Worm (Caenorhabditis elegans) whole organism, L3 larva: ENCODE data around the gene K01D12.1.

Source experiments
- R02D3.7 ChIP-seq: fragments of 150-350 bp; optimal IDR thresholded peaks from 2 replicates; lab custom pipeline; 2014; ENCODE audit warnings: missing biosample characterization, missing genetic modification characterization
- ZK546.5 ChIP-seq: sonication (generic microtip); optimal IDR thresholded peaks from 2 replicates; lab custom pipeline; 2017; ENCODE audit warnings: missing biosample characterization, missing genetic modification characterization
- ceh-28 ChIP-seq: fragments of 150-350 bp; optimal IDR thresholded peaks from 2 replicates; lab custom pipeline; 2014; ENCODE audit warnings: missing biosample characterization, missing genetic modification reagents, missing genetic modification characterization
- ceh-82 ChIP-seq: fragments of 150-350 bp; optimal IDR thresholded peaks from 2 replicates; lab custom pipeline; 2014; ENCODE audit warnings: missing biosample characterization, missing genetic modification characterization
- ceh-9 ChIP-seq: sonication (generic microtip); optimal IDR thresholded peaks from 2 replicates; lab custom pipeline; 2018; ENCODE audit warnings: missing biosample characterization, missing genetic modification characterization
- daf-12 ChIP-seq: fragments of 150-350 bp; optimal IDR thresholded peaks from 2 replicates; lab custom pipeline; 2014; ENCODE audit warnings: missing biosample characterization, missing genetic modification reagents, missing genetic modification characterization
- egl-27 ChIP-seq: sonication (generic microtip); optimal IDR thresholded peaks from 4 replicates; lab custom pipeline; 2017; ENCODE audit warnings: missing biosample characterization, missing genetic modification reagents, missing genetic modification characterization
- egl-5 ChIP-seq: fragments of 150-350 bp; optimal IDR thresholded peaks from 2 replicates; lab custom pipeline; 2017; ENCODE audit warnings: missing biosample characterization, missing genetic modification reagents, missing genetic modification characterization, inconsistent platforms
- elt-1 ChIP-seq: fragments of 150-350 bp; optimal IDR thresholded peaks from 2 replicates; lab custom pipeline; 2014; ENCODE audit warnings: missing biosample characterization, missing genetic modification characterization
- elt-2 ChIP-seq: sonication (generic microtip); optimal IDR thresholded peaks from 2 replicates; lab custom pipeline; 2016; ENCODE audit warnings: missing genetic modification reagents, mild to moderate bottlenecking, missing genetic modification characterization, missing compliant biosample characterization
- elt-3 ChIP-seq, 3 experiments: fragments of 150-350 bp in 1 of 3; sonication (generic microtip) in 2 of 3; optimal IDR thresholded peaks; 2 replicates in 2 of 3; 4 replicates in 1 of 3; lab custom pipeline; 2014 to 2017; ENCODE audit warnings: missing biosample characterization in 3 of 3, missing genetic modification characterization in 3 of 3
- eor-1 ChIP-seq, 2 experiments: fragments of 150-350 bp; optimal IDR thresholded peaks; 2 replicates each; lab custom pipeline; 2014 to 2018; ENCODE audit warnings: missing biosample characterization in 2 of 2, missing genetic modification characterization in 2 of 2
- fkh-2 ChIP-seq: fragments of 150-350 bp; optimal IDR thresholded peaks from 2 replicates; lab custom pipeline; 2014; ENCODE audit warnings: missing biosample characterization, missing genetic modification reagents, missing genetic modification characterization
- fos-1 ChIP-seq: fragments of 150-350 bp; optimal IDR thresholded peaks from 2 replicates; lab custom pipeline; 2014; ENCODE audit warnings: missing biosample characterization, missing genetic modification characterization
- hmg-11 ChIP-seq: sonication (generic microtip); optimal IDR thresholded peaks from 2 replicates; lab custom pipeline; 2016; ENCODE audit warnings: missing genetic modification characterization, missing compliant biosample characterization
- jun-1 ChIP-seq: fragments of 150-350 bp; optimal IDR thresholded peaks from 2 replicates; lab custom pipeline; 2014; ENCODE audit warnings: missing biosample characterization, missing genetic modification reagents, missing genetic modification characterization
- lin-15B ChIP-seq: fragments of 150-350 bp; optimal IDR thresholded peaks from 2 replicates; lab custom pipeline; 2014; ENCODE audit warnings: missing biosample characterization, missing genetic modification characterization
- lin-39 ChIP-seq: fragments of 150-350 bp; optimal IDR thresholded peaks from 2 replicates; lab custom pipeline; 2018; ENCODE audit warnings: missing biosample characterization, missing genetic modification reagents, missing genetic modification characterization
- lsy-12 ChIP-seq: sonication (generic microtip); optimal IDR thresholded peaks from 2 replicates; lab custom pipeline; 2016; ENCODE audit warnings: mild to moderate bottlenecking, missing genetic modification characterization, missing compliant biosample characterization
- mdl-1 ChIP-seq: fragments of 150-350 bp; optimal IDR thresholded peaks from 2 replicates; lab custom pipeline; 2014; ENCODE audit warnings: missing biosample characterization, missing genetic modification characterization
- mml-1 ChIP-seq: fragments of 150-350 bp; sonication (generic microtip); optimal IDR thresholded peaks from 3 replicates; lab custom pipeline; 2014; ENCODE audit warnings: missing biosample characterization, missing genetic modification characterization
- nfya-1 ChIP-seq: sonication (generic microtip); optimal IDR thresholded peaks from 2 replicates; lab custom pipeline; 2017; ENCODE audit warnings: missing genetic modification characterization, mild to moderate bottlenecking, missing compliant biosample characterization, antibody characterized with exemption, moderate library complexity; ENCODE audit not compliant: insufficient read depth
- nhr-11 ChIP-seq: fragments of 150-350 bp; optimal IDR thresholded peaks from 2 replicates; lab custom pipeline; 2014; ENCODE audit warnings: missing biosample characterization, missing genetic modification characterization
- nhr-12 ChIP-seq: fragments of 150-350 bp; optimal IDR thresholded peaks from 2 replicates; lab custom pipeline; 2014; ENCODE audit warnings: missing biosample characterization, missing genetic modification characterization
- nhr-237 ChIP-seq: fragments of 150-350 bp; optimal IDR thresholded peaks from 2 replicates; lab custom pipeline; 2014; ENCODE audit warnings: missing biosample characterization, missing genetic modification characterization
- nhr-25 ChIP-seq: sonication (generic microtip); optimal IDR thresholded peaks from 2 replicates; lab custom pipeline; 2017; ENCODE audit warnings: missing biosample characterization, missing genetic modification characterization
- nhr-28 ChIP-seq: fragments of 150-350 bp; optimal IDR thresholded peaks from 2 replicates; lab custom pipeline; 2014; ENCODE audit warnings: missing biosample characterization, missing genetic modification characterization
- nhr-43 ChIP-seq: sonication (generic microtip); optimal IDR thresholded peaks from 2 replicates; lab custom pipeline; 2016; ENCODE audit warnings: mild to moderate bottlenecking, missing genetic modification characterization, missing compliant biosample characterization; ENCODE audit not compliant: poor library complexity, severe bottlenecking
- nhr-67 ChIP-seq: fragments of 150-350 bp; optimal IDR thresholded peaks from 2 replicates; lab custom pipeline; 2014; ENCODE audit warnings: missing biosample characterization, missing genetic modification characterization
- nhr-77 ChIP-seq: fragments of 150-350 bp; optimal IDR thresholded peaks from 2 replicates; lab custom pipeline; 2014; ENCODE audit warnings: missing biosample characterization, missing genetic modification characterization
- pha-4 ChIP-seq: fragments of 150-350 bp; optimal IDR thresholded peaks from 2 replicates; lab custom pipeline; 2014; ENCODE audit warnings: missing biosample characterization, missing genetic modification reagents, missing genetic modification characterization
- pqm-1 ChIP-seq: fragments of 150-350 bp; optimal IDR thresholded peaks from 2 replicates; lab custom pipeline; 2017; ENCODE audit warnings: missing biosample characterization, missing genetic modification characterization, inconsistent platforms
- snpc-4 ChIP-seq: fragments of 150-350 bp; optimal IDR thresholded peaks from 2 replicates; lab custom pipeline; 2014; ENCODE audit warnings: missing biosample characterization, missing genetic modification characterization
- unc-39 ChIP-seq: sonication (generic microtip); optimal IDR thresholded peaks from 4 replicates; lab custom pipeline; 2017; ENCODE audit warnings: missing biosample characterization, missing genetic modification characterization
- unc-62 ChIP-seq: fragments of 150-350 bp; sonication (generic microtip); optimal IDR thresholded peaks from 4 replicates; lab custom pipeline; 2014; ENCODE audit warnings: missing biosample characterization, missing genetic modification reagents, missing genetic modification characterization
- zag-1 ChIP-seq: fragments of 150-350 bp; optimal IDR thresholded peaks from 2 replicates; lab custom pipeline; 2014; ENCODE audit warnings: missing biosample characterization, missing genetic modification characterization
- ztf-4 ChIP-seq: fragments of 150-350 bp; optimal IDR thresholded peaks from 2 replicates; lab custom pipeline; 2014; ENCODE audit warnings: missing biosample characterization, missing genetic modification characterization

The K01D12.1 gene

ce11 chrV:12377256-12377655, at the start of gene K01D12.1:
Gene K01D12.1 (plus strand): TSS chrV:12377556.
- TF ChIP-seq mml-1 (tag; lab: Kevin White, UChicago) (no peak), R02D3.7 (tag; lab: Kevin White, UChicago) (no peak), ztf-4 (tag; lab: Kevin White, UChicago) (no peak), pqm-1 (no peak), lin-15B (tag; lab: Kevin White, UChicago) (no peak), ceh-9 (tag; lab: Kevin White, UChicago) (no peak), nhr-237 (tag; lab: Kevin White, UChicago) (no peak), nhr-28 (tag; lab: Kevin White, UChicago) (no peak), nhr-77 (tag; lab: Kevin White, UChicago) (no peak), fkh-2 (no peak), lin-39 (no peak), nhr-12 (no peak), fos-1 (no peak), unc-62 (GFP tag; lab: Kevin White, UChicago) (no peak), snpc-4 (no peak), jun-1 (tag; lab: Kevin White, UChicago) (no peak), pha-4 (no peak), eor-1 (tag; optimal IDR thresholded peaks at IDR 0.05; lab: Kevin White, UChicago) (no peak)

DNA sequence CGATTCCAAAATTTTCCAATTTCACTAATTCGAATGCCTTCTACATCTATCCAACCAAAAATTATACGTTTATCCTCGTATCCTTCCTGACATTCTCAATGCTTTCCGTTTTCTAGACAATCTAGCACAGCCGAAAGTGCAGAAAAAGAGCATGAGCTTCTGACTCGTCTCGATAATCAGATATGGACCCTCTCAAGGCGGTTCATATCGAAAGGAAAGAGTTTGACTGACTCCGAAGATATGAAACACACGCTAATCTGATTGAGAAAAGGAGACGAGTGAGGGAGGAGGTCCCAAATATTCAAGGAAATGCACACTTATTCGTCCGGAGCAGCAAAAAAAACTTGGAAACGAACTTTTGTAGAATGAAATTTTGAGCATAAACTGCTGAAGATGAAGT, 48.2 kb upstream of the K01D12.1 start:
- no peak for TF ChIP-seq zag-1 (tag; lab: Kevin White, UChicago)
- no peak for TF ChIP-seq fos-1
- TF ChIP-seq elt-1 (tag; lab: Kevin White, UChicago), result peak; percentile 57
- no peak for TF ChIP-seq ceh-82 (tag; lab: Kevin White, UChicago)

DNA sequence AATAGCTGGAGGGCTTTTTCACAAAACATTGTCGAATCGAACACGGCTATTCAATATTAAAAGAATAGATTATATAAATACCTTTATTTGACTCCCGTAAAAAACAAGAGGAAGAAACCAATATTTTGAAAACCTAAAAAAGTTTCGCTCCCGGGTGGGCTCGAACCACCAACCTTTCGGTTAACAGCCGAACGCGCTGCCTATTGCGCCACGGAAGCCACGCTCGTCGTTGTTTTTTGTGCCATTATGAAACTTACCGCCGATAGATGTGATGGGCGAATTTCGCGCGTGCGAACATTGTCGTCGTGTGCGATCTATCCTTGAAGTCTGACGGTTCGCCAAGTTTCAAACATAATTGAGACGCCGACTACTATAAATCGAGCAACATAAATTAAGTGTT, 45.5 kb upstream of the K01D12.1 start:
- TF ChIP-seq ceh-28, result no peak
- TF ChIP-seq lsy-12 (tag; lab: Kevin White, UChicago), result peak; percentile 38
- TF ChIP-seq nfya-1 (tag; lab: Kevin White, UChicago), result peak; percentile 32
- no peak for TF ChIP-seq ZK546.5
- TF ChIP-seq nhr-43 (tag; lab: Kevin White, UChicago), result no peak
- no peak for TF ChIP-seq snpc-4
- TF ChIP-seq nhr-25 (tag; lab: Kevin White, UChicago), result no peak
- no peak for TF ChIP-seq eor-1 (tag; optimal IDR thresholded peaks at IDR 0.05; lab: Kevin White, UChicago)
- peak; percentile 43 for TF ChIP-seq lin-39
- no peak for TF ChIP-seq nhr-67 (tag; lab: Kevin White, UChicago)
- TF ChIP-seq egl-27 (tag; lab: Kevin White, UChicago), result no peak
- TF ChIP-seq pha-4, result no peak
- peak; percentile 61 for TF ChIP-seq hmg-11 (tag; lab: Kevin White, UChicago)
- no peak for TF ChIP-seq elt-1 (tag; lab: Kevin White, UChicago)
- no peak for TF ChIP-seq nhr-11 (tag; lab: Kevin White, UChicago)
- peak; percentile 11 for TF ChIP-seq elt-2 (tag; lab: Kevin White, UChicago)
- TF ChIP-seq ztf-4 (tag; lab: Kevin White, UChicago), result no peak

ce11 chrV:12334387-12334786, 43.0 kb upstream of the K01D12.1 start:
- TF ChIP-seq mdl-1 (tag; lab: Kevin White, UChicago), result no peak
- no peak for TF ChIP-seq fos-1
- TF ChIP-seq ceh-82 (tag; lab: Kevin White, UChicago), result no peak
- TF ChIP-seq zag-1 (tag; lab: Kevin White, UChicago), result no peak
- TF ChIP-seq lsy-12 (tag; lab: Kevin White, UChicago), result no peak
- no peak for TF ChIP-seq ceh-28
- TF ChIP-seq daf-12 (tag; lab: Kevin White, UChicago), result no peak
- TF ChIP-seq egl-5 (tag; lab: Kevin White, UChicago), result peak; percentile 78
- no peak for TF ChIP-seq nhr-28 (tag; lab: Kevin White, UChicago)

- no peak for TF ChIP-seq nhr-11 (tag; lab: Kevin White, UChicago)
- no peak for TF ChIP-seq fkh-2
- no peak for TF ChIP-seq pqm-1
- no peak for TF ChIP-seq nhr-12
- TF ChIP-seq egl-27 (tag; lab: Kevin White, UChicago), result no peak
- TF ChIP-seq unc-39 (tag; lab: Kevin White, UChicago), result no peak
- TF ChIP-seq unc-62 (GFP tag; lab: Kevin White, UChicago), result no peak
- no peak for TF ChIP-seq jun-1 (tag; lab: Kevin White, UChicago)
- TF ChIP-seq ZK546.5, result no peak
- TF ChIP-seq lin-39, result no peak
- TF ChIP-seq daf-12 (tag; lab: Kevin White, UChicago), result no peak
- TF ChIP-seq elt-3 (tag; optimal IDR thresholded peaks at IDR 0.05; lab: Kevin White, UChicago), result no peak
- no peak for TF ChIP-seq ztf-4 (tag; lab: Kevin White, UChicago)
- no peak for TF ChIP-seq nhr-28 (tag; lab: Kevin White, UChicago)
Measured at ce11 chrV:12337894-12338293, 39.5 kb upstream of the K01D12.1 start, which contains the start of gene twk-13. Gene twk-13 (minus strand): TSS chrV:12337994.
